Fruit fly (Drosophila melanogaster) whole organism, wandering third instar larva: ENCODE results near the gene CG6652.

Source experiments
- GATAd ChIP-seq: sonication (Bioruptor generic); optimal IDR thresholded peaks from 2 replicates; lab custom pipeline; 2016; ENCODE audit warnings: missing biosample characterization, missing genetic modification characterization
- HLH106 ChIP-seq: fragments of 200-800 bp; optimal IDR thresholded peaks from 3 replicates; lab custom pipeline; 2019; ENCODE audit warnings: missing biosample characterization, mild to moderate bottlenecking, missing genetic modification characterization, moderate library complexity
- Hnf4 ChIP-seq: fragments of 200-800 bp; sonication (Bioruptor generic); optimal IDR thresholded peaks from 2 replicates; lab custom pipeline; 2016; ENCODE audit warnings: missing biosample characterization, mild to moderate bottlenecking, missing genetic modification characterization
- Hr78 ChIP-seq: fragments of >200 bp; optimal IDR thresholded peaks from 2 replicates; lab custom pipeline; 2017; ENCODE audit warnings: missing biosample characterization, missing genetic modification characterization
- brk ChIP-seq: fragments of 200-800 bp; sonication (Bioruptor generic); optimal IDR thresholded peaks from 2 replicates; lab custom pipeline; 2016; ENCODE audit warnings: missing biosample characterization, mild to moderate bottlenecking, missing genetic modification characterization
- dmrt93B ChIP-seq: fragments of 200-800 bp; sonication (Bioruptor generic); optimal IDR thresholded peaks from 2 replicates; lab custom pipeline; 2018; ENCODE audit warnings: missing biosample characterization, mild to moderate bottlenecking, missing genetic modification characterization
- ey ChIP-seq: fragments of 200-800 bp; sonication (Bioruptor generic); optimal IDR thresholded peaks from 2 replicates; lab custom pipeline; 2016; ENCODE audit warnings: missing biosample characterization, missing genetic modification characterization
- h ChIP-seq: fragments of 200-800 bp; sonication (Bioruptor generic); optimal IDR thresholded peaks from 3 replicates; lab custom pipeline; 2016; ENCODE audit warnings: missing biosample characterization, mild to moderate bottlenecking, missing genetic modification characterization
- lola ChIP-seq: fragments of >200 bp; optimal IDR thresholded peaks from 2 replicates; lab custom pipeline; 2017; ENCODE audit warnings: missing biosample characterization, missing genetic modification characterization
- sage ChIP-seq: fragments of 200-800 bp; sonication (Bioruptor generic); optimal IDR thresholded peaks from 2 replicates; lab custom pipeline; 2016; ENCODE audit warnings: missing biosample characterization, mild to moderate bottlenecking, missing genetic modification characterization
- usp ChIP-seq: fragments of >200 bp; optimal IDR thresholded peaks from 2 replicates; lab custom pipeline; 2017; ENCODE audit warnings: missing biosample characterization, missing genetic modification characterization

- TF ChIP-seq lola (GFP tag; lab: Kevin White, UChicago) (no peak), Hnf4 (no peak), GATAd (GFP tag; lab: Kevin White, UChicago) (no peak), brk (GFP tag; lab: Kevin White, UChicago) (no peak), h (GFP tag; lab: Kevin White, UChicago) (no peak), sage (no peak), HLH106 (tag; lab: Kevin White, UChicago) (no peak), usp (GFP tag; lab: Kevin White, UChicago) (no peak), Hr78 (GFP tag; lab: Kevin White, UChicago) (no peak), dmrt93B (GFP tag; lab: Kevin White, UChicago) (no peak), ey (GFP tag; lab: Kevin White, UChicago) (no peak)
Observed at dm6 chr3L:17031971-17032370, 9.3 kb upstream of the CG6652 start, which contains the start of gene Ilp8.
